Worm (Caenorhabditis elegans): ENCODE results near the gene cdgs-1.

The cdgs-1 gene

ce11 chrIV:7815683-7816183 lies at the start of gene cdgs-1 (continued):
- TF ChIP-seq gei-8 (GFP tag; optimal IDR thresholded peaks at IDR 0.05) (no peak), vab-7 (GFP tag; IDR thresholded peaks at IDR 0.05) (no peak), jun-1 (tag; optimal IDR thresholded peaks at IDR 0.05) (no peak), nhr-11 (tag; optimal IDR thresholded peaks at IDR 0.05) (peak; percentile 44), tag-97 (GFP tag; IDR thresholded peaks at IDR 0.05) (no peak), Y75B8A.6 (GFP tag; IDR thresholded peaks at IDR 0.05) (no peak), ama-1 (optimal IDR thresholded peaks at IDR 0.05) (no peak), lin-1 (GFP tag; IDR thresholded peaks at IDR 0.05) (no peak), ceh-62 (tag; optimal IDR thresholded peaks at IDR 0.05) (no peak), mdl-1 (tag; optimal IDR thresholded peaks at IDR 0.05) (peak; percentile 59 to 90), ztf-7 (tag; optimal IDR thresholded peaks at IDR 0.05) (no peak), aly-2 (tag; optimal IDR thresholded peaks at IDR 0.05) (no peak), ztf-11 (tag; optimal IDR thresholded peaks at IDR 0.05) (no peak), hif-1 (tag; optimal IDR thresholded peaks at IDR 0.05) (no peak), cey-2 (tag; optimal IDR thresholded peaks at IDR 0.05; ENCODE audit: borderline replicate concordance, insufficient read depth) (no peak), lim-7 (GFP tag; IDR thresholded peaks at IDR 0.05) (no peak), egl-27 (tag; optimal IDR thresholded peaks at IDR 0.05) (no peak), dmd-6 (GFP tag; IDR thresholded peaks at IDR 0.05) (no peak), nhr-237 (tag; optimal IDR thresholded peaks at IDR 0.05) (no peak), spr-1 (tag; optimal IDR thresholded peaks at IDR 0.05) (no peak), rbr-2 (tag; optimal IDR thresholded peaks at IDR 0.05) (peak; percentile 42), duxl-1 (tag; optimal IDR thresholded peaks at IDR 0.05; ENCODE audit: poor library complexity) (no peak), lin-38 (GFP tag; IDR thresholded peaks at IDR 0.05) (0 out of 2 replicates have a peak, but pooled peaks have one; percentile 8), ces-1 (GFP tag; optimal IDR thresholded peaks at IDR 0.05) (peak; percentile 40), R02D3.7 (tag; optimal IDR thresholded peaks at IDR 0.05) (no peak), ZK337.2 (GFP tag; IDR thresholded peaks at IDR 0.05) (no peak), zfp-2 (tag; optimal IDR thresholded peaks at IDR 0.05) (no peak), nhr-77 (tag; optimal IDR thresholded peaks at IDR 0.05) (peak; percentile 38), hlh-11 (tag; optimal IDR thresholded peaks at IDR 0.05) (peak; percentile 72), zag-1 (tag; optimal IDR thresholded peaks at IDR 0.05) (no peak), lir-3 (tag; optimal IDR thresholded peaks at IDR 0.05) (no peak), unc-62 (GFP tag; optimal IDR thresholded peaks at IDR 0.05 in 1 of 2) (no peak), unc-62 (tag; optimal IDR thresholded peaks at IDR 0.05) (no peak), zfp-3 (GFP tag; conservative IDR thresholded peaks at IDR 0.05) (no peak), nhr-25 (tag; optimal IDR thresholded peaks at IDR 0.05; ENCODE audit: borderline replicate concordance, insufficient read depth) (no peak), mes-2 (tag; optimal IDR thresholded peaks at IDR 0.05; ENCODE audit: poor library complexity, severe bottlenecking) (no peak), daf-8 (GFP tag; IDR thresholded peaks at IDR 0.05) (no peak), ZK546.5 (tag; optimal IDR thresholded peaks at IDR 0.05) (no peak), T20F7.1 (GFP tag; optimal IDR thresholded peaks at IDR 0.05) (no peak), Y5F2A.4 (GFP tag; optimal IDR thresholded peaks at IDR 0.05) (no peak), sdz-12 (GFP tag; optimal IDR thresholded peaks at IDR 0.05) (no peak), skn-1 (tag; optimal IDR thresholded peaks at IDR 0.05) (no peak), F49E8.2 (tag; optimal IDR thresholded peaks at IDR 0.05; ENCODE audit: borderline replicate concordance) (no peak), snpc-1.2 (GFP tag; IDR thresholded peaks at IDR 0.05) (no peak), fos-1 (tag; optimal IDR thresholded peaks at IDR 0.05) (no peak), mxl-2 (GFP tag; conservative IDR thresholded peaks at IDR 0.05) (no peak), Y48G9A.11 (GFP tag; IDR thresholded peaks at IDR 0.05) (no peak), daf-16 (GFP tag; optimal IDR thresholded peaks at IDR 0.05) (no peak), daf-16 (tag; optimal IDR thresholded peaks at IDR 0.05) (peak; percentile 94), php-3 (GFP tag; IDR thresholded peaks at IDR 0.05) (no peak), D1046.2 (GFP tag; IDR thresholded peaks at IDR 0.05) (no peak), mep-1 (tag; optimal IDR thresholded peaks at IDR 0.05) (peak; percentile 48)

Data from whole organism, L4 larva.